Fruit fly (Drosophila melanogaster): ENCODE results near the gene Nup358.

Nup358 gene

dm6 chr3R:25260670-25261069, 11.5 kb downstream of the Nup358 start:
- TF ChIP-seq usp (GFP tag; optimal IDR thresholded peaks at IDR 0.05) (no peak), EcR (GFP tag; optimal IDR thresholded peaks at IDR 0.05) (no peak), pan (optimal IDR thresholded peaks at IDR 0.05) (no peak), psq (optimal IDR thresholded peaks at IDR 0.05) (no peak), Dll (optimal IDR thresholded peaks at IDR 0.05) (no peak), CG8478 (optimal IDR thresholded peaks at IDR 0.05) (no peak)

dm6 chr3R:25262322-25262761, 13.2 kb downstream of the Nup358 start, which contains the start of the genes Kdsr and CG11858:
Kdsr (minus strand) TSS chr3R:25262498.
CG11858 (plus strand) TSS chr3R:25262741.
- TF ChIP-seq pan (optimal IDR thresholded peaks at IDR 0.05) (no peak), EcR (GFP tag; optimal IDR thresholded peaks at IDR 0.05) (no peak), CG8478 (optimal IDR thresholded peaks at IDR 0.05) (no peak), usp (GFP tag; optimal IDR thresholded peaks at IDR 0.05) (no peak), Dll (optimal IDR thresholded peaks at IDR 0.05) (no peak), psq (optimal IDR thresholded peaks at IDR 0.05) (no peak)

dm6 chr3R:25265589-25266201, 16.5 kb downstream of the Nup358 start, which contains the start of the genes GlnRS and RIOK2:
GlnRS (minus strand) TSS chr3R:25265721.
RIOK2 (plus strand) TSS chr3R:25265844.
- TF ChIP-seq EcR (GFP tag; optimal IDR thresholded peaks at IDR 0.05), result no peak
- TF ChIP-seq pan (optimal IDR thresholded peaks at IDR 0.05), result no peak
- TF ChIP-seq usp (GFP tag; optimal IDR thresholded peaks at IDR 0.05), result no peak
- no peak for TF ChIP-seq Dll (optimal IDR thresholded peaks at IDR 0.05)
- no peak for TF ChIP-seq CG8478 (optimal IDR thresholded peaks at IDR 0.05)
- no peak for TF ChIP-seq psq (optimal IDR thresholded peaks at IDR 0.05)

dm6 chr3R:25266751-25267150, 17.6 kb downstream of the Nup358 start:
- TF ChIP-seq EcR (GFP tag; optimal IDR thresholded peaks at IDR 0.05) (no peak), CG8478 (optimal IDR thresholded peaks at IDR 0.05) (no peak), psq (optimal IDR thresholded peaks at IDR 0.05) (no peak), usp (GFP tag; optimal IDR thresholded peaks at IDR 0.05) (no peak), pan (optimal IDR thresholded peaks at IDR 0.05) (no peak), Dll (optimal IDR thresholded peaks at IDR 0.05) (no peak)

- TF ChIP-seq CG8478 (optimal IDR thresholded peaks at IDR 0.05) (no peak), pan (optimal IDR thresholded peaks at IDR 0.05) (no peak), EcR (GFP tag; optimal IDR thresholded peaks at IDR 0.05) (no peak), usp (GFP tag; optimal IDR thresholded peaks at IDR 0.05) (no peak), psq (optimal IDR thresholded peaks at IDR 0.05) (no peak), Dll (optimal IDR thresholded peaks at IDR 0.05) (no peak)
Measured at dm6 chr3R:25269909-25270308, 20.8 kb downstream of the Nup358 start, which contains the start of the genes CG11889 and CG11891. CG11889 (plus strand) TSS chr3R:25270209. CG11891 (plus strand) TSS chr3R:25270209.

dm6 chr3R:25273537-25273936, 24.4 kb downstream of the Nup358 start, which contains the start of gene CG11878:
CG11878 (plus strand) TSS chr3R:25273837.
- no peak for TF ChIP-seq CG8478 (optimal IDR thresholded peaks at IDR 0.05)
- no peak for TF ChIP-seq pan (optimal IDR thresholded peaks at IDR 0.05)
- no peak for TF ChIP-seq psq (optimal IDR thresholded peaks at IDR 0.05)
- no peak for TF ChIP-seq usp (GFP tag; optimal IDR thresholded peaks at IDR 0.05)
- TF ChIP-seq Dll (optimal IDR thresholded peaks at IDR 0.05), result no peak
- no peak for TF ChIP-seq EcR (GFP tag; optimal IDR thresholded peaks at IDR 0.05)

dm6 chr3R:25275276-25275675, 26.1 kb downstream of the Nup358 start:
- TF ChIP-seq EcR (GFP tag; optimal IDR thresholded peaks at IDR 0.05) (no peak), usp (GFP tag; optimal IDR thresholded peaks at IDR 0.05) (no peak), pan (optimal IDR thresholded peaks at IDR 0.05) (no peak), psq (optimal IDR thresholded peaks at IDR 0.05) (no peak), CG8478 (optimal IDR thresholded peaks at IDR 0.05) (no peak), Dll (optimal IDR thresholded peaks at IDR 0.05) (no peak)

- no peak for TF ChIP-seq CG8478 (optimal IDR thresholded peaks at IDR 0.05)
- no peak for TF ChIP-seq pan (optimal IDR thresholded peaks at IDR 0.05)
- TF ChIP-seq psq (optimal IDR thresholded peaks at IDR 0.05), result no peak
- TF ChIP-seq EcR (GFP tag; optimal IDR thresholded peaks at IDR 0.05), result no peak
- TF ChIP-seq usp (GFP tag; optimal IDR thresholded peaks at IDR 0.05), result no peak
- TF ChIP-seq Dll (optimal IDR thresholded peaks at IDR 0.05), result no peak
Measured at dm6 chr3R:25277112-25277511, 28.0 kb downstream of the Nup358 start, which contains the start of gene CG10513. CG10513 (minus strand) TSS chr3R:25277212.

dm6 chr3R:25279796-25280350, 30.7 kb downstream of the Nup358 start, which contains the start of gene CG10514:
CG10514 (minus strand) TSS chr3R:25279846.
- TF ChIP-seq EcR (GFP tag; optimal IDR thresholded peaks at IDR 0.05) (no peak), psq (optimal IDR thresholded peaks at IDR 0.05) (no peak), CG8478 (optimal IDR thresholded peaks at IDR 0.05) (no peak), pan (optimal IDR thresholded peaks at IDR 0.05) (no peak), usp (GFP tag; optimal IDR thresholded peaks at IDR 0.05) (no peak)

- TF ChIP-seq pan (optimal IDR thresholded peaks at IDR 0.05) (no peak), Dll (optimal IDR thresholded peaks at IDR 0.05) (no peak), EcR (GFP tag; optimal IDR thresholded peaks at IDR 0.05) (no peak), CG8478 (optimal IDR thresholded peaks at IDR 0.05) (no peak)
Measured at dm6 chr3R:25281165-25281564, 32.0 kb downstream of the Nup358 start, which contains the start of gene CG11892. CG11892 (plus strand) TSS chr3R:25281548.

- TF ChIP-seq Dll (optimal IDR thresholded peaks at IDR 0.05) (no peak), usp (GFP tag; optimal IDR thresholded peaks at IDR 0.05) (no peak), EcR (GFP tag; optimal IDR thresholded peaks at IDR 0.05) (no peak), pan (optimal IDR thresholded peaks at IDR 0.05) (no peak)
Measured at dm6 chr3R:25283209-25283670, 34.1 kb downstream of the Nup358 start, which contains the start of gene CG31300. CG31300 (plus strand) TSS chr3R:25283620.

- TF ChIP-seq EcR (GFP tag; optimal IDR thresholded peaks at IDR 0.05) (no peak), CG8478 (optimal IDR thresholded peaks at IDR 0.05) (no peak), usp (GFP tag; optimal IDR thresholded peaks at IDR 0.05) (no peak), psq (optimal IDR thresholded peaks at IDR 0.05) (no peak), Dll (optimal IDR thresholded peaks at IDR 0.05) (no peak), pan (optimal IDR thresholded peaks at IDR 0.05) (no peak)
Measured at dm6 chr3R:25285173-25285572, 36.0 kb downstream of the Nup358 start, which contains the start of gene CG31104. CG31104 (plus strand) TSS chr3R:25285473.

Data from whole organism.